Fruit fly (Drosophila melanogaster): ENCODE measurements around the gene CG3386.

dm6 chr3L:716078-716477 is 33.8 kb upstream of the CG3386 start:
- no peak for TF ChIP-seq Clk (GFP tag; optimal IDR thresholded peaks at IDR 0.05)
- no peak for TF ChIP-seq bab1 (GFP tag; optimal IDR thresholded peaks at IDR 0.05)
- TF ChIP-seq kay (GFP tag; ENCODE audit: borderline replicate concordance), result no peak
- TF ChIP-seq CG7101 (tag; optimal IDR thresholded peaks at IDR 0.05), result no peak

Data from whole organism, adult.